Worm (Caenorhabditis elegans): ENCODE results near the gene csn-5.

ce11 chrIV:5665353-5665918 is 16.1 kb downstream of the csn-5 start:
- TF ChIP-seq fos-1 (tag; optimal IDR thresholded peaks at IDR 0.05) = peak; percentile 69
- peak; percentile 4 for TF ChIP-seq lin-13 (GFP tag; optimal IDR thresholded peaks at IDR 0.05)
- peak; percentile 18 for TF ChIP-seq mab-5 (tag; optimal IDR thresholded peaks at IDR 0.05)
- TF ChIP-seq nhr-11 (tag; optimal IDR thresholded peaks at IDR 0.05) = no peak
- TF ChIP-seq lsy-2 (tag; optimal IDR thresholded peaks at IDR 0.05) = peak in 1 of 2 experiments; percentile 53
- TF ChIP-seq nhr-77 (tag; optimal IDR thresholded peaks at IDR 0.05) = no peak
- TF ChIP-seq nhr-25 (tag; optimal IDR thresholded peaks at IDR 0.05) = peak; percentile 72
- no peak for TF ChIP-seq ztf-11 (tag; optimal IDR thresholded peaks at IDR 0.05)
- peak; percentile 9 for TF ChIP-seq ztf-4 (tag; optimal IDR thresholded peaks at IDR 0.05)
- no peak for TF ChIP-seq lin-39 (tag; optimal IDR thresholded peaks at IDR 0.05)
